Fruit fly (Drosophila melanogaster) whole organism, embryonic: Measurements from ENCODE around the gene CG11695.

ENCODE experiments used
- C15 ChIP-seq: fragments of 200-800 bp; sonication (Bioruptor generic); IDR thresholded peaks from 3 replicates; pipeline ENCODE4 v1.3.6; 2022; ENCODE audit warnings: missing biosample characterization, missing genetic modification characterization
- CG11085 ChIP-seq: fragments of 200-800 bp; sonication (Bioruptor generic); IDR thresholded peaks from 2 replicates; pipeline ENCODE4 v1.3.6; 2022; ENCODE audit warnings: missing biosample characterization, missing genetic modification characterization
- CG11247 ChIP-seq: fragments of 200-800 bp; sonication (Bioruptor generic); IDR thresholded peaks from 2 replicates; pipeline ENCODE4 v1.3.6; 2022; ENCODE audit warnings: missing biosample characterization, missing genetic modification characterization
- CG11723 ChIP-seq: fragments of 200-800 bp; sonication (Bioruptor generic); optimal IDR thresholded peaks from 2 replicates; lab custom pipeline; 2017; ENCODE audit warnings: missing biosample characterization, mild to moderate bottlenecking, missing genetic modification characterization
- CG12071 ChIP-seq: fragments of 200-800 bp; sonication (Bioruptor generic); optimal IDR thresholded peaks from 3 replicates; lab custom pipeline; 2018; ENCODE audit warnings: missing biosample characterization, mild to moderate bottlenecking, missing genetic modification characterization
- CG12744 ChIP-seq: fragments of 200-800 bp; sonication (Bioruptor generic); optimal IDR thresholded peaks from 2 replicates; lab custom pipeline; 2016; ENCODE audit warnings: missing biosample characterization, missing genetic modification characterization
- CG1529 ChIP-seq: fragments of 200-800 bp; sonication (Bioruptor generic); optimal IDR thresholded peaks from 3 replicates; lab custom pipeline; 2018; ENCODE audit warnings: missing biosample characterization, missing genetic modification characterization
- CG1602 ChIP-seq: fragments of 200-800 bp; sonication (Bioruptor generic); optimal IDR thresholded peaks from 3 replicates; lab custom pipeline; 2016; ENCODE audit warnings: missing biosample characterization, missing genetic modification characterization
- CG16779 ChIP-seq: fragments of 200-800 bp; sonication (Bioruptor generic); IDR thresholded peaks from 2 replicates; pipeline ENCODE4 v1.3.6; 2022; ENCODE audit warnings: missing biosample characterization, missing genetic modification characterization
- CG18599 ChIP-seq: fragments of 200-800 bp; sonication (Bioruptor generic); optimal IDR thresholded peaks from 3 replicates; lab custom pipeline; 2017; ENCODE audit warnings: missing biosample characterization, missing genetic modification characterization, mild to moderate bottlenecking, moderate library complexity, missing genetic modification reagents
- CG31388 ChIP-seq: fragments of 200-800 bp; sonication (Bioruptor generic); optimal IDR thresholded peaks from 2 replicates; lab custom pipeline; 2016; ENCODE audit warnings: missing biosample characterization, missing genetic modification characterization
- CG32532 ChIP-seq: fragments of 200-800 bp; sonication (Bioruptor generic); IDR thresholded peaks from 2 replicates; pipeline ENCODE4 v1.3.6; 2022; ENCODE audit warnings: missing biosample characterization, missing genetic modification characterization
- CG42726 ChIP-seq: fragments of 200-800 bp; sonication (Bioruptor generic); IDR thresholded peaks from 2 replicates; pipeline ENCODE4 v1.3.6; 2022; ENCODE audit warnings: missing biosample characterization, missing genetic modification characterization; ENCODE audit not compliant: partially characterized antibody
- CG4282 ChIP-seq: fragments of 200-800 bp; sonication (Bioruptor generic); optimal IDR thresholded peaks from 2 replicates; lab custom pipeline; 2016; ENCODE audit warnings: missing biosample characterization, missing genetic modification characterization
- CG4328 ChIP-seq: fragments of 200-800 bp; sonication (Bioruptor generic); optimal IDR thresholded peaks from 3 replicates; lab custom pipeline; 2017; ENCODE audit warnings: missing biosample characterization, missing genetic modification reagents, missing genetic modification characterization
- CG4404 ChIP-seq: fragments of 200-800 bp; sonication (Bioruptor generic); IDR thresholded peaks from 2 replicates; pipeline ENCODE4 v1.3.6; 2022; ENCODE audit warnings: missing biosample characterization, missing genetic modification characterization
- CG5245 ChIP-seq: fragments of 200-800 bp; sonication (Bioruptor generic); optimal IDR thresholded peaks from 3 replicates; lab custom pipeline; 2016; ENCODE audit warnings: missing biosample characterization, missing genetic modification characterization
- CG7786 ChIP-seq: fragments of 200-800 bp; sonication (Bioruptor generic); optimal IDR thresholded peaks from 2 replicates; lab custom pipeline; 2016; ENCODE audit warnings: missing biosample characterization, missing genetic modification characterization
- CG9609 ChIP-seq: fragments of 200-800 bp; sonication (Bioruptor generic); optimal IDR thresholded peaks from 3 replicates; lab custom pipeline; 2016; ENCODE audit warnings: missing biosample characterization, missing genetic modification characterization
- CTCF ChIP-seq: fragments of 200-800 bp; sonication (Bioruptor generic); optimal IDR thresholded peaks from 2 replicates; lab custom pipeline; 2017; ENCODE audit warnings: missing biosample characterization, mild to moderate bottlenecking, missing genetic modification characterization, moderate library complexity
- CoRest ChIP-seq: fragments of 200-800 bp; sonication (Bioruptor generic); optimal IDR thresholded peaks from 3 replicates; lab custom pipeline; 2018; ENCODE audit warnings: missing biosample characterization, mild to moderate bottlenecking, missing genetic modification characterization, moderate library complexity
- CrebB ChIP-seq: fragments of 200-800 bp; sonication (Bioruptor generic); optimal IDR thresholded peaks from 3 replicates; lab custom pipeline; 2018; ENCODE audit warnings: missing biosample characterization, mild to moderate bottlenecking, missing genetic modification characterization
- D ChIP-seq, 2 experiments: fragments of 200-800 bp in 1 of 2; fragments of >200 bp in 1 of 2; sonication (Bioruptor generic) in 1 of 2; optimal IDR thresholded peaks; 2 replicates in 1 of 2; 3 replicates in 1 of 2; lab custom pipeline; 2017; ENCODE audit warnings: mild to moderate bottlenecking in 1 of 2, missing biosample characterization in 1 of 2, missing genetic modification characterization in 1 of 2, missing genetic modification reagents in 1 of 2
- Deaf1 ChIP-seq: fragments of 200-800 bp; optimal IDR thresholded peaks from 3 replicates; lab custom pipeline; 2019; ENCODE audit warnings: missing biosample characterization, mild to moderate bottlenecking, missing genetic modification characterization, moderate library complexity
- Doc2 ChIP-seq: fragments of 200-800 bp; sonication (Bioruptor generic); IDR thresholded peaks from 2 replicates; pipeline ENCODE4 v1.3.6; 2022; ENCODE audit warnings: missing biosample characterization, missing genetic modification characterization
- Nf-YC ChIP-seq: fragments of 200-800 bp; optimal IDR thresholded peaks from 3 replicates; lab custom pipeline; 2019; ENCODE audit warnings: missing biosample characterization, mild to moderate bottlenecking, missing genetic modification characterization, moderate library complexity
- Optix ChIP-seq: fragments of 200-800 bp; sonication (Bioruptor generic); IDR thresholded peaks from 3 replicates; pipeline ENCODE4 v1.3.6; 2022; ENCODE audit warnings: missing biosample characterization, missing genetic modification characterization
- Side ChIP-seq: fragments of 200-800 bp; sonication (Bioruptor generic); optimal IDR thresholded peaks from 2 replicates; lab custom pipeline; 2016; ENCODE audit warnings: missing biosample characterization, missing genetic modification characterization
- Usf ChIP-seq: fragments of 200-800 bp; sonication (Bioruptor generic); optimal IDR thresholded peaks from 2 replicates; lab custom pipeline; 2017; ENCODE audit warnings: missing genotype, missing biosample characterization, missing genetic modification characterization
- ab ChIP-seq: fragments of 200-800 bp; sonication (Bioruptor generic); optimal IDR thresholded peaks from 2 replicates; lab custom pipeline; 2016; ENCODE audit warnings: missing biosample characterization, missing genetic modification characterization
- ase ChIP-seq: fragments of 200-800 bp; sonication (Bioruptor generic); IDR thresholded peaks from 3 replicates; pipeline ENCODE4 v1.3.6; 2022; ENCODE audit warnings: missing biosample characterization, missing genetic modification characterization
- ato ChIP-seq: fragments of 200-800 bp; sonication (Bioruptor generic); IDR thresholded peaks from 2 replicates; pipeline ENCODE4 v1.3.6; 2022; ENCODE audit warnings: missing biosample characterization, missing genetic modification characterization; ENCODE audit not compliant: partially characterized antibody
- chif ChIP-seq, 2 experiments: fragments of 200-800 bp; sonication (Bioruptor generic); optimal IDR thresholded peaks; 3 replicates each; lab custom pipeline; 2016; ENCODE audit warnings: missing biosample characterization in 2 of 2, missing genetic modification characterization in 2 of 2
- chinmo ChIP-seq: fragments of 200-800 bp; sonication (Bioruptor generic); IDR thresholded peaks from 4 replicates; pipeline ENCODE4 v1.3.6; 2022; ENCODE audit warnings: missing biosample characterization, missing genetic modification characterization; ENCODE audit not compliant: partially characterized antibody
- chm ChIP-seq: fragments of 200-800 bp; sonication (Bioruptor generic); IDR thresholded peaks from 2 replicates; pipeline ENCODE4 v1.3.6; 2022; ENCODE audit warnings: missing biosample characterization, missing genetic modification characterization
- danr ChIP-seq: fragments of 200-800 bp; sonication (Bioruptor generic); IDR thresholded peaks from 2 replicates; pipeline ENCODE4 v1.3.6; 2022; ENCODE audit warnings: missing biosample characterization, missing genetic modification characterization
- dimm ChIP-seq: fragments of 200-800 bp; sonication (Bioruptor generic); IDR thresholded peaks from 2 replicates; pipeline ENCODE4 v1.3.6; 2022; ENCODE audit warnings: missing biosample characterization, missing genetic modification characterization
- dmrt99B ChIP-seq: fragments of 200-800 bp; sonication (Bioruptor generic); optimal IDR thresholded peaks from 2 replicates; lab custom pipeline; 2018; ENCODE audit warnings: missing biosample characterization, mild to moderate bottlenecking, missing genetic modification characterization, moderate library complexity
- dysf ChIP-seq: fragments of 200-800 bp; sonication (Bioruptor generic); IDR thresholded peaks from 3 replicates; pipeline ENCODE4 v1.3.6; 2022; ENCODE audit warnings: missing biosample characterization, missing genetic modification characterization
- eve ChIP-seq, 2 experiments: fragments of >200 bp; optimal IDR thresholded peaks; 2 replicates each; lab custom pipeline; 2017; ENCODE audit warnings: missing biosample characterization in 2 of 2, missing genetic modification characterization in 2 of 2
- gsb-n ChIP-seq: fragments of 200-800 bp; sonication (Bioruptor generic); optimal IDR thresholded peaks from 3 replicates; lab custom pipeline; 2018; ENCODE audit warnings: missing biosample characterization, mild to moderate bottlenecking, missing genetic modification characterization
- ind ChIP-seq: fragments of 200-800 bp; sonication (Bioruptor generic); optimal IDR thresholded peaks from 3 replicates; lab custom pipeline; 2016; ENCODE audit warnings: missing biosample characterization, missing genetic modification characterization
- onecut ChIP-seq: fragments of 200-800 bp; sonication (Bioruptor generic); IDR thresholded peaks from 2 replicates; pipeline ENCODE4 v1.3.6; 2022; ENCODE audit warnings: missing biosample characterization, missing genetic modification characterization
- otp ChIP-seq: fragments of 200-800 bp; sonication (Bioruptor generic); IDR thresholded peaks from 3 replicates; pipeline ENCODE4, ENCODE4 v1.3.6; 2022; ENCODE audit warnings: missing biosample characterization, missing genetic modification characterization
- pros ChIP-seq: fragments of 200-800 bp; sonication (Bioruptor generic); optimal IDR thresholded peaks from 3 replicates; lab custom pipeline; 2019; ENCODE audit warnings: missing biosample characterization, mild to moderate bottlenecking, missing genetic modification characterization, moderate library complexity
- psq ChIP-seq: fragments of 200-800 bp; sonication (Bioruptor generic); optimal IDR thresholded peaks from 2 replicates; lab custom pipeline; 2017; ENCODE audit warnings: missing biosample characterization, missing genetic modification characterization
- ro ChIP-seq: fragments of 200-800 bp; sonication (Bioruptor generic); IDR thresholded peaks from 2 replicates; pipeline ENCODE4 v1.3.6; 2022; ENCODE audit warnings: missing biosample characterization, missing genetic modification characterization
- sqz ChIP-seq: fragments of 200-800 bp; sonication (Bioruptor generic); optimal IDR thresholded peaks from 3 replicates; lab custom pipeline; 2018; ENCODE audit warnings: missing biosample characterization, mild to moderate bottlenecking, missing genetic modification characterization
- stwl ChIP-seq: fragments of 200-800 bp; sonication (Bioruptor generic); optimal IDR thresholded peaks from 3 replicates; lab custom pipeline; 2018; ENCODE audit warnings: missing biosample characterization, mild to moderate bottlenecking, missing genetic modification characterization, moderate library complexity
- toy ChIP-seq: fragments of 200-800 bp; sonication (Bioruptor generic); IDR thresholded peaks from 2 replicates; pipeline ENCODE4 v1.3.6; 2022; ENCODE audit warnings: missing biosample characterization, missing genetic modification characterization
- z ChIP-seq: fragments of 200-800 bp; sonication (Bioruptor generic); IDR thresholded peaks from 3 replicates; pipeline ENCODE4 v1.3.6; 2022; ENCODE audit warnings: missing biosample characterization, missing genetic modification characterization

CG11695 gene

DNA sequence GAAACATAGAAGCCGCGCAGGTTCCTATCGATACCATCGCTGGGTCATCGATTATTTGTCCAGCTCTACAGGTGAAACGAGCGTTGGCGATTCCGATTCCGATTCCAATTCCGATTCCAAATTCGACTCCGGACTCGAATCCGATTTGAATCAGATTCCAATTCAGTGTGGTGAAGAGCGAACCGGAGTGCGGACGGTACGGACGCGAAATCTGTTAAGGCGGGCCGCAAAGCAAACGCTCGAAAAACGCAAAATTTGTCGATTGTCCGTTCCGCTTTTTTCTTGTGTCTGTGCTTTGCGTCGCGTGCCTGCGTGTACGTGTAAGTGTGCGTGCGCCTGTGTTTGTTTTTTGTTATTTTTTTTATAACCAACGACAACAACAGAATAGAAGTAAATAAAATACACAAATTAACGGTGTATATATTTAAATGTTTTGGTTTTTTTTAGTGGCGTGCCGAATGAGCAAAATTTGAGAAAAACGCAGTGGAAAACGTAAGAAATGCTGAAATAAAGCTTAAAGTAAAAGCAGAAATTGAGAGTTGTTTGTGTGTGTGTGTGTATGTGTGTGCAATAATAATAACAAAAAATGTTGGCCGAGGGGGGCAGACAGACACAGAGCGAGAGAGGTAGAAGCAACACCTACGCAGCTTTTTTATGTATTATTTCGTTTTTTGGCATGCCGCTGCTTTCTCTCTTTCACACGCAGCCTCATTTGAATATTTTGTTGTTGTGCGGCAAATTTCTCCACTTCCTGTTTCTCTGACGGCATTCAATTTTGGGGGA lies 45.4 kb downstream of the CG11695 start, which contains the start of gene Ptp10D (continued):
- TF ChIP-seq ab (GFP tag; lab: Kevin White, UChicago) (no peak), Deaf1 (tag; lab: Kevin White, UChicago) (peak; percentile 22), CG11085 (GFP tag; lab: Robert Waterston, UW) (no peak), CTCF (GFP tag; lab: Kevin White, UChicago) (no peak), CG16779 (GFP tag; lab: Robert Waterston, UW) (no peak), chif (GFP tag; optimal IDR thresholded peaks at IDR 0.05; lab: Kevin White, UChicago) (no peak), Side (GFP tag; lab: Kevin White, UChicago) (no peak), ase (GFP tag; lab: Robert Waterston, UW) (no peak), CG11723 (no peak), CG7786 (GFP tag; lab: Kevin White, UChicago) (no peak), danr (no peak), D (optimal IDR thresholded peaks at IDR 0.05; lab: Kevin White, UChicago) (no peak), D (GFP tag; optimal IDR thresholded peaks at IDR 0.05; lab: Kevin White, UChicago) (no peak), Nf-YC (peak; percentile 37), CoRest (tag; lab: Kevin White, UChicago) (no peak), CG4404 (GFP tag; lab: Robert Waterston, UW) (no peak), ind (no peak), psq (GFP tag; lab: Kevin White, UChicago) (no peak), CG31388 (GFP tag; lab: Kevin White, UChicago) (no peak), chinmo (GFP tag; lab: Robert Waterston, UW) (peak; percentile 84), CG9609 (GFP tag; lab: Kevin White, UChicago) (no peak), CG32532 (GFP tag; lab: Robert Waterston, UW) (peak; percentile 30), stwl (tag; lab: Kevin White, UChicago) (peak; percentile 49), eve (GFP tag; optimal IDR thresholded peaks at IDR 0.05; lab: Kevin White, UChicago) (no peak), CG1529 (GFP tag; lab: Kevin White, UChicago) (no peak), CrebB (tag; lab: Kevin White, UChicago) (peak; percentile 35), sqz (GFP tag; lab: Kevin White, UChicago) (peak; percentile 85), otp (GFP tag; lab: Robert Waterston, UW) (no peak; the same call in 2 of the 3 replicates), Doc2 (GFP tag; lab: Robert Waterston, UW) (no peak), gsb-n (peak; percentile 33), CG1602 (no peak), CG18599 (GFP tag; lab: Kevin White, UChicago) (peak; percentile 41), CG42726 (peak; percentile 94), ro (no peak), Optix (GFP tag; lab: Robert Waterston, UW) (no peak), CG5245 (GFP tag; lab: Kevin White, UChicago) (no peak), CG4282 (peak; percentile 26), dmrt99B (no peak), toy (no peak), CG12071 (no peak), C15 (no peak), z (GFP tag; lab: Robert Waterston, UW) (no peak), Usf (GFP tag; lab: Kevin White, UChicago) (no peak), CG4328 (no peak), dysf (GFP tag; lab: Robert Waterston, UW) (no peak), ato (GFP tag; lab: Robert Waterston, UW) (peak; percentile 85), CG12744 (GFP tag; lab: Kevin White, UChicago) (no peak), CG11247 (GFP tag; lab: Robert Waterston, UW) (peak; percentile 39), chm (GFP tag; lab: Robert Waterston, UW) (peak; percentile 73), onecut (peak; percentile 58), dimm (GFP tag; lab: Robert Waterston, UW) (no peak), pros (GFP tag; lab: Kevin White, UChicago) (no peak)
